Fruit fly (Drosophila melanogaster): ENCODE results near the gene RpS21.

Gene RpS21

DNA sequence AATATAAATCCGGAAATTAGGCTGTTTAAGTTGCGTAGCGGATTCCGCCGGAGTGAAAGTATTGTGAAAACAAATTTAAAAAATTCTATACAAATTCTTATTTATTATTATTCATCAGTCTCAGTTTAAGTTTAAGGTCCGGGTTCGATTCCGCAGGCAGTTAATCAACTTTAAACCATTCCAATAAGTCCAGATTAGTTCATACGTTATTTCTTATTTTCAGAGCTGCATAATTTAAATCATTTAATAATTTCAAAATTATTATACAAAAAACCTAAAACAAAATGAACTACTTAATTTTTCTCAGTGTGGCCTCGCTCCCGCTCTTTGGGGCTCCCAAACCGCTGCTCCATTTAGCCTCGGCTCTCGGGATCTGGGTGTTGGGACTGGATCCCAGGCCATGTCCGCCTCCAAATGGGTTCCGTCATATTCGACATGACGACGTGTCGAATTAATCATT is 25.5 kb upstream of the RpS21 start (continued):
- no peak; the same call in 2 of the 3 replicates for TF ChIP-seq jigr1 (GFP tag; IDR thresholded peaks at IDR 0.05)
- no peak for TF ChIP-seq rib (GFP tag; IDR thresholded peaks at IDR 0.05)
- TF ChIP-seq CG9932 (GFP tag; IDR thresholded peaks at IDR 0.05): peak; percentile 77
- TF ChIP-seq D (optimal IDR thresholded peaks at IDR 0.05): no peak
- TF ChIP-seq D (GFP tag; optimal IDR thresholded peaks at IDR 0.05): peak; percentile 93
- no peak for TF ChIP-seq chinmo (GFP tag; IDR thresholded peaks at IDR 0.05; ENCODE audit: partially characterized antibody)
- peak; percentile 29 for TF ChIP-seq Dad (GFP tag; optimal IDR thresholded peaks at IDR 0.05)
- TF ChIP-seq Bdp1 (GFP tag; optimal IDR thresholded peaks at IDR 0.05): peak; percentile 38
- peak; percentile 64 for TF ChIP-seq CG4404 (GFP tag; IDR thresholded peaks at IDR 0.05)
- peak; percentile 46 for TF ChIP-seq CG12744 (GFP tag; optimal IDR thresholded peaks at IDR 0.05)
- no peak for TF ChIP-seq CG43689 (GFP tag; IDR thresholded peaks at IDR 0.05)
- peak; percentile 47 for TF ChIP-seq CG15514 (GFP tag; optimal IDR thresholded peaks at IDR 0.05)
- TF ChIP-seq CG15011 (GFP tag; optimal IDR thresholded peaks at IDR 0.05): peak; percentile 86
- TF ChIP-seq dati (GFP tag; IDR thresholded peaks at IDR 0.05): 0 out of 2 replicates have a peak, but pooled peaks have one; percentile 3
- TF ChIP-seq maf-S (GFP tag; optimal IDR thresholded peaks at IDR 0.05): peak; percentile 41
- peak; percentile 8 for TF ChIP-seq CG13894 (tag; optimal IDR thresholded peaks at IDR 0.05)
- peak; percentile 27; the same call in 1 of the 3 replicates for TF ChIP-seq gce (GFP tag; IDR thresholded peaks at IDR 0.05)
- TF ChIP-seq CG6272 (GFP tag; IDR thresholded peaks at IDR 0.05): peak; percentile 73
- peak; percentile 29 for TF ChIP-seq CG34376 (GFP tag; optimal IDR thresholded peaks at IDR 0.05)
- peak; percentile 94 for TF ChIP-seq CG12659 (GFP tag; optimal IDR thresholded peaks at IDR 0.05)
- peak; percentile 55; the same call in 1 of the 2 replicates for TF ChIP-seq CG10959 (GFP tag; IDR thresholded peaks at IDR 0.05)
- peak; percentile 79 for TF ChIP-seq ind (GFP tag; optimal IDR thresholded peaks at IDR 0.05)
- TF ChIP-seq CG7372 (GFP tag; IDR thresholded peaks at IDR 0.05): peak; percentile 72
- TF ChIP-seq CG3995 (GFP tag; optimal IDR thresholded peaks at IDR 0.05): peak; percentile 33
- peak; percentile 30 for TF ChIP-seq CG16863 (GFP tag; optimal IDR thresholded peaks at IDR 0.05)
- TF ChIP-seq Hmx (GFP tag; optimal IDR thresholded peaks at IDR 0.05): peak; percentile 74
- no peak for TF ChIP-seq CG11398 (GFP tag; optimal IDR thresholded peaks at IDR 0.05)
- TF ChIP-seq insv (GFP tag; optimal IDR thresholded peaks at IDR 0.05): peak in 1 of 2 experiments; percentile 59
- TF ChIP-seq CG6654 (GFP tag; optimal IDR thresholded peaks at IDR 0.05): peak; percentile 72
- peak; percentile 56; the same call in 2 of the 3 replicates for TF ChIP-seq Aef1 (GFP tag; IDR thresholded peaks at IDR 0.05)
- TF ChIP-seq jing (GFP tag; optimal IDR thresholded peaks at IDR 0.05): peak; percentile 63
- TF ChIP-seq NC2β (GFP tag; optimal IDR thresholded peaks at IDR 0.05): peak; percentile 42
- no peak for TF ChIP-seq hbn (GFP tag; IDR thresholded peaks at IDR 0.05; ENCODE audit: partially characterized antibody)
- peak in 1 of 2 experiments; percentile 48 for TF ChIP-seq crp (GFP tag; optimal IDR thresholded peaks at IDR 0.05)
- peak; percentile 72 for TF ChIP-seq CG10366 (GFP tag; IDR thresholded peaks at IDR 0.05)
- no peak for TF ChIP-seq CG8478 (optimal IDR thresholded peaks at IDR 0.05)
- peak; percentile 80 for TF ChIP-seq org-1 (GFP tag; optimal IDR thresholded peaks at IDR 0.05)
- no peak for TF ChIP-seq H2.0 (GFP tag; IDR thresholded peaks at IDR 0.05)
- TF ChIP-seq CG18599 (GFP tag; optimal IDR thresholded peaks at IDR 0.05): peak; percentile 89
- peak; percentile 39; the same call in 1 of the 2 replicates for TF ChIP-seq CG17612 (GFP tag; IDR thresholded peaks at IDR 0.05)
- peak; percentile 69 for TF ChIP-seq CG8281 (tag; optimal IDR thresholded peaks at IDR 0.05)
- TF ChIP-seq CG17385 (GFP tag; optimal IDR thresholded peaks at IDR 0.05): peak; percentile 88
- TF ChIP-seq pnt (GFP tag; optimal IDR thresholded peaks at IDR 0.05): peak; percentile 36
- TF ChIP-seq CG34224 (GFP tag; IDR thresholded peaks at IDR 0.05; ENCODE audit: partially characterized antibody): no peak
- TF ChIP-seq HmgZ (tag; optimal IDR thresholded peaks at IDR 0.05): peak; percentile 51
- peak; percentile 91 for TF ChIP-seq CG4424 (GFP tag; optimal IDR thresholded peaks at IDR 0.05)
- TF ChIP-seq YL-1 (GFP tag; optimal IDR thresholded peaks at IDR 0.05): peak; percentile 60
- TF ChIP-seq mam (GFP tag; optimal IDR thresholded peaks at IDR 0.05): peak; percentile 50
- peak; percentile 40 for TF ChIP-seq disco-r (GFP tag; optimal IDR thresholded peaks at IDR 0.05)
- TF ChIP-seq CG9876 (GFP tag; optimal IDR thresholded peaks at IDR 0.05): no peak
- peak; percentile 76 for TF ChIP-seq lbe (GFP tag; optimal IDR thresholded peaks at IDR 0.05)

Measured in whole organism, embryonic.